Worm (Caenorhabditis elegans): Measurements from ENCODE around the gene ani-2.
A peak's percentile ranks its signal among the peaks of the same experiment; 100 is the strongest.

The ani-2 gene

DNA sequence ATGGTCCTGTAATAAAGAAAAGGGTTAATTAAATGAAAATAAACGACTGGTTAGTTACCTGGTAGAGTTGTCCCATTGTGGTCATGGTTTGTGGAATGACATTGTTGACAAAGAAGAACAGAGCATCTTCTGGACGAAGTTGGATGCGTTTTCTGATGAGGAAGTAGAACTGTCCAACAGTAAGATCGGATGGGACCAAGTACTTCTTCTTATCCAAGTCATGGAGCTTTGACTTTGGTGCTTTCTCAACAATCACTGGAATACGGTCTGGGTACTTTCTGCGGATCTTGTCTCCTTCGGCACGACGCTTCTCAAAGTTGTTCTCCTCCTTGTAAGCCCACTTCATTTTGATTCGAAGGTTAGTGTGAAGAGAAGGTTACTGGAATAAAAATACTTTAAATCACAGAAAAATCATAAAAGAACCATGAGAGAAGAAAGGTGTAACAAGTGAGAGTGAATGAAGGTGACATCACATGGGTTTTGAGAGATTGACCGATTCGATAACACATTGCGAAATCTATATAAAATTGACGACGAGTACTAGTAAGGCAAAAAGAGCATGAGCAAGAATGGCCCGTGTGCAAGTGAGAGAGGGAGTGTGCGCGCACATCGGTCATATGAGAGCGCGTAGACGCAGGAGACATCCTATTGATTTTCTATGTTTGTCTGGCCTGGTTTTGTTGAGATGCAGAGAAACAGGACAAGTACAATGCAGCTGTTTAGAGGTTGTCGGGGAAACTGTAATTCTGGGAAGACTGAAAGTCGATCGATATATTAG, 17.6 kb downstream of the ani-2 start, which contains the start of gene lgg-1:
TSS of gene lgg-1 (minus strand) at position 379 of the 778 bp plus-strand sequence.
- TF ChIP-seq hmg-4 (GFP tag; optimal IDR thresholded peaks at IDR 0.05), result no peak
- no peak; the same call in 1 of the 2 replicates for TF ChIP-seq pes-1 (GFP tag; IDR thresholded peaks at IDR 0.05)
- peak; percentile 23 for TF ChIP-seq ama-1 (optimal IDR thresholded peaks at IDR 0.05)
- TF ChIP-seq sea-1 (GFP tag; conservative IDR thresholded peaks at IDR 0.05), result 0 out of 2 replicates have a peak, but pooled peaks have one; percentile 48
- peak; percentile 20 for TF ChIP-seq F13C5.2 (tag; optimal IDR thresholded peaks at IDR 0.05)
- TF ChIP-seq ets-7 (tag; optimal IDR thresholded peaks at IDR 0.05), result no peak

DNA sequence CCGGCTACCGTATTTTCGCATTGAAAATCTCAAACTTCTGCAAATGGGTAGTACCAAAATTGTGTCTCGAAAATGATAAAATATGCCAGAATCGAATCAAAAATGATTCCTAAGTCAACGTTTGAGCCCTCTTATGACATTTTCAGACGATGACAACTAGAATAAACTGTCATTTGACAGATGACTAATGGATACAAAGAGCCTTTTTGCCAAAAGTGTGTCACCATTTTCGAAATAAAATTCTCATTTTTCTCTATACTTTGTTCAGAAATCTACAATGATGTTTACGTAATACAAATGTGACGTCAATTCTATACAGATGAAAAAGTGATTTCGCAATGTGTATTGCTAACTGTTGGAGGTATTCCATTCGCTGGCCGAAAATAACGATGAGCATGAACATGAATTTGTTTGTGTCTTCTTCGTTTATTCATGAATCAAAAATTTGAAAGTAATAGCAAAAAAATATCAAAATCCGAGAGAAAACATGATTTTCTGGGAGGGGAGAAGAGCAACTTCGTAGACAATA, 18.6 kb downstream of the ani-2 start:
- TF ChIP-seq ceh-36 (tag; optimal IDR thresholded peaks at IDR 0.05), result peak; percentile 19
- peak; percentile 18 for TF ChIP-seq hmbx-1 (tag; optimal IDR thresholded peaks at IDR 0.05)
- no peak for TF ChIP-seq ama-1 (optimal IDR thresholded peaks at IDR 0.05)

DNA sequence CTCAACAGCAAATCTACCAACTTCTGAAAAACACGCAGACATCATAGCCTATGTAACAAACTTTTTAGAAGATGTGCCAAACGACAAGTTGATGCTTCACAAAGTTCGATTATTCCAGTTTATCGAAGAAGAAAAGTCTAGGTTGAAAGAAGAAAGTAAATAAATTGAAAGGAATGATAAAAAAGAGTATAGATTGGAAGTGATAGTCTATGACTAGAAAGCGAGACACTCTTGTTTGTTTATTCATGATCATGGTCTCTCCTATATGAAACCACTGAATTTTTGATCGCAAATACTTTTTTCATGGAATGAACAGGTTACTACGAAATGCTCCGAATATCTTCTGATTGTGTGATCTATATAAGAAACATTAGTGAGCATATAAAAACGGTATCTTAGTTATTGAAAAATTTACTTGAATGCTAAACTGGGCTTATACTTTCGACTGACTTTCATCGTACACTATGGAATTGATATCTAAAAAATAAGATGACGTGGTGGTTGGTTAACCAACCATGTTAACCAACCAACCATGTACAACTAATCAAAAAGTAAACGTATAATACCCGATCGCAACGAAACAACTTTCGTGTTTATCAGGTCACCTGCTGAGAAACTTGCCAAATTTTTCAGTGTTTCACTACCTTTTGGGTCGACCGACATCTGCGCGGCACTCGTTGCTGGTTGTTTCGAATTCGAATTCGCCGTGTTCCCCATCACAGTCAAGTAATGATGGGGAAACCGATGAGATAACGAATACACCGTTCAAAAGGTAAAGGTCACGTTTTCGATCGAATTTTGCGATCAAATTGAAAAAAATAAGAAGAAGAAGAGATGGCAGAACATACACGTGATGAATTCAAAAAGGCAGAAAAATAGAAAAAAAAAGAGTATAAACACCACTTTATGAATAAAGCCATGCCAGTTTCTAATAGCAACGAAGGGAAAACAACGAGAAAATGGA, 19.7 kb downstream of the ani-2 start, which contains the start of gene C32D5.8:
TSS of gene C32D5.8 (minus strand) at position 770 of the 964 bp plus-strand sequence.
- no peak for TF ChIP-seq B0310.2 (tag; optimal IDR thresholded peaks at IDR 0.05)
- no peak for TF ChIP-seq tbx-37 (GFP tag; conservative IDR thresholded peaks at IDR 0.05)

DNA sequence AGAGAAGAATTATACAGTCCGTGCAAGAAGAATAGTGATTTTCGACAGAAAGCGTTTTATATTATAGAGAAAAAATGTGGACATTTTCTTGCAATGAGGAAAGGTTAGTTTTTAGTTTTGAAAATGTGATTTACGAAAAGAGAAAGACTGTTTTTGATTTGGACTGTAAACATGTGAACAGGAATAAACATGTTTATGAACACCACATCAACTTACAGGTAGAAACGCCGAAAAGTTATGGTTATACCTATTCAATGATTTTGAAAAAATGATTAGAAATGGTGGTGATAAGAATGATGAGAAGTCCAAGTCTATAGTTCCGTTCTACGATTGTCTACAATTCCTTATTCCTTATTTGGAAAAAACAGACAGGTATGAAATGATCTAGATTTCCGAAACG, 20.7 kb downstream of the ani-2 start:
- TF ChIP-seq ceh-13 (GFP tag; optimal IDR thresholded peaks at IDR 0.05) (no peak), pes-1 (GFP tag; IDR thresholded peaks at IDR 0.05) (no peak), ceh-36 (tag; optimal IDR thresholded peaks at IDR 0.05) (no peak), hnd-1 (tag; optimal IDR thresholded peaks at IDR 0.05) (no peak), B0310.2 (tag; optimal IDR thresholded peaks at IDR 0.05) (no peak), ama-1 (optimal IDR thresholded peaks at IDR 0.05) (no peak), F13C5.2 (tag; optimal IDR thresholded peaks at IDR 0.05) (no peak)

DNA sequence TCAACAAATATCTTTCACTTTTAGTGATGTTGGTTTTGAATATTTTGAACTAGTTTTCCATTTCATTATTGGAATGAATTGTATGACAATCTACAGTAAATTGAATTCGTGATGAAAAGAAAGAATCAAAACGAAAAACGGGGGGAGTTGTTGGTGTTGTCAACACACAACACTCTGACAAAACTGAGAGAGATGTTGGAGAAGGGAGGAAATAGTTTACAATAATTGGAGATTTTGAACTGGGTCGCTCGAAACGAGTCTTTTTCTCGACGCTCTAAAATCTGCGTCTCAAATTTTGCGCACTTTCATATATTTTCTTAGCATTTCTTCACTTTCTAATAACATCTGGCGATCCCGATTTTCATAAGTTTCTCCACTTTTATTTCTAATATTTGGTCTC, 21.3 kb downstream of the ani-2 start, which contains the start of gene txt-18:
TSS of gene txt-18 (plus strand) at position 180 of the 400 bp plus-strand sequence.
- TF ChIP-seq hmbx-1 (tag; optimal IDR thresholded peaks at IDR 0.05) (no peak), B0310.2 (tag; optimal IDR thresholded peaks at IDR 0.05) (no peak), F13C5.2 (tag; optimal IDR thresholded peaks at IDR 0.05) (no peak), tbx-11 (GFP tag; IDR thresholded peaks at IDR 0.05) (no peak), ets-7 (tag; optimal IDR thresholded peaks at IDR 0.05) (no peak), aly-1 (tag; optimal IDR thresholded peaks at IDR 0.05) (no peak), hmg-4 (GFP tag; optimal IDR thresholded peaks at IDR 0.05) (no peak), flt-1 (GFP tag; IDR thresholded peaks at IDR 0.05) (no peak), tbx-37 (GFP tag; conservative IDR thresholded peaks at IDR 0.05) (no peak), sea-1 (GFP tag; conservative IDR thresholded peaks at IDR 0.05) (no peak), tra-4 (tag; optimal IDR thresholded peaks at IDR 0.05) (no peak), pes-1 (GFP tag; IDR thresholded peaks at IDR 0.05) (no peak), ceh-13 (GFP tag; optimal IDR thresholded peaks at IDR 0.05) (no peak), hnd-1 (tag; optimal IDR thresholded peaks at IDR 0.05) (no peak), ceh-36 (tag; optimal IDR thresholded peaks at IDR 0.05) (no peak)

DNA sequence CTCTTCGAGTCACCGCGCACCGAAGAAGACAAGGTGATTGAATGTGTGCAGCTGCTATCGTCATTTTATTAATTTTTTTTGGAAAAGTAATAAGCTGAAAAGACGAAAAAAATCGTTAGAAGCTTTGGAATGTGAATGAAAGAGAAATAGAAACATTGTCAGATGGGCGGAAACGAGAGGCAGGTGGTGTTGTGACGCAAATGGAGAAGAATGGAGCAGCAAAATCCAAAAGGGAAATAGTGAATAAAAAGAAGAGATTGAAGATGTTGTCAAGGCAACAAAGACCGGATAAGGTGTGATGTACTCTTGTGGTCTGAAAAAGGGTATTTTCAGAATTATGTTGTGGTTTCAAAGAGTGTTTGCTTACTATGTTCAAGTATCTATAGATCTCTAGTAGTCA, 22.7 kb downstream of the ani-2 start:
- no peak for TF ChIP-seq scrt-1 (GFP tag; IDR thresholded peaks at IDR 0.05)
- no peak for TF ChIP-seq ceh-36 (tag; optimal IDR thresholded peaks at IDR 0.05)
- no peak for TF ChIP-seq ceh-13 (GFP tag; optimal IDR thresholded peaks at IDR 0.05)
- TF ChIP-seq pes-1 (GFP tag; IDR thresholded peaks at IDR 0.05), result no peak
- TF ChIP-seq hnd-1 (tag; optimal IDR thresholded peaks at IDR 0.05), result no peak
- no peak for TF ChIP-seq F13C5.2 (tag; optimal IDR thresholded peaks at IDR 0.05)

DNA sequence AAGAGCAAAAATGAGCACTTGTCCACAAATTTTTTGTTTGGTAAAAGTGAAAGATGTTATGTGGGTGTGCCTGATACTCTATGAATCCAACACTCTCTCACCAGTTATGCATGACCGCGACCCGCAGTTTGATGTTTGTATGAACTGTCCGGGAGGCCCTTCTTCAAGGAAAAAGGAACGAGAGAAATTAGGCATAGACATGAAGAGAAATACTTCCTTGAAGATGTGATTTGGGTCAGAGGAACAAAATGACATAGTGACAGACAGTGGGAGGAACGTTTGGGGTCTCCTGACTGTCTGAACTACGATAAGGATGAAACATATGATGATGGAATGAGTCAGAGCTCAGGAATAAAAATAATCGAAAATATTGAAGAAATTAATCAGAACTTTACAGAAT, 24.1 kb downstream of the ani-2 start:
- TF ChIP-seq hnd-1 (tag; optimal IDR thresholded peaks at IDR 0.05) (no peak), B0310.2 (tag; optimal IDR thresholded peaks at IDR 0.05) (no peak), scrt-1 (GFP tag; IDR thresholded peaks at IDR 0.05) (no peak), ceh-36 (tag; optimal IDR thresholded peaks at IDR 0.05) (no peak), aly-1 (tag; optimal IDR thresholded peaks at IDR 0.05) (no peak), ceh-13 (GFP tag; optimal IDR thresholded peaks at IDR 0.05) (no peak), tbx-11 (GFP tag; IDR thresholded peaks at IDR 0.05) (no peak), flt-1 (GFP tag; IDR thresholded peaks at IDR 0.05) (no peak), hmbx-1 (tag; optimal IDR thresholded peaks at IDR 0.05) (no peak), ets-7 (tag; optimal IDR thresholded peaks at IDR 0.05) (no peak), pes-1 (GFP tag; IDR thresholded peaks at IDR 0.05) (no peak), tra-4 (tag; optimal IDR thresholded peaks at IDR 0.05) (no peak), tbx-37 (GFP tag; conservative IDR thresholded peaks at IDR 0.05) (no peak), sea-1 (GFP tag; conservative IDR thresholded peaks at IDR 0.05) (no peak)

Measured in whole organism, early embryonic.